Worm (Caenorhabditis elegans): ENCODE results near the gene wip-1.

wip-1 gene

DNA sequence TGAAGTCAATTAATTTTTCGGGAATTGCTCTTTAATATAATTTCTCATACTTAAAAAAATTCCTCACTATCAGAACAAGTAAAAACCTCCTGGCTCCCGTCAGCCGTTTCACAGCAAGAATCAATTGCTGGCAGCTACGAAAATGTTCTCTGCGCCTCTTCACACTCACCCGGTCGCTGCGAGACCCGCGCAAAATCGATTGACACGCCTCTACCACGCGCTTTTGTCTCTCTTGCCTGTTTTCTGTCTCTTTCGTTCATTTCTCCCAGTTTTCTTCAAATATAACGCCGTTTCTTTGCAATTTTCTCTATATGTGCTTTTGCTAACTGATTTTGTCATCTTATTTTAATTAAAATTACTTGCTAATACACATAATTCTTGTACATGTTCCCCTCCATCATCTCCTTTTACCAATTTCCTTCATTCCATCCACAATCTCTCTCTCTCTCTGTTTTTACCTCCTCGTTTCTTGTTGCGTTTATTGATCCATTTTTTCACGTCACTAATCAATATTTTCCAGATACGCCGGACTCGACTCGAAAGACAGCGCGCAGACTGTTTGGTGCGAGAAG is 6.0 kb downstream of the wip-1 start, which contains the start of gene pcf-11 (continued):
- TF ChIP-seq aptf-2 (GFP tag; conservative IDR thresholded peaks at IDR 0.05) (no peak), mcd-1 (GFP tag; IDR thresholded peaks at IDR 0.05) (peak; percentile 36; the same call in 1 of the 2 replicates), attf-6 (GFP tag; IDR thresholded peaks at IDR 0.05) (no peak), F57A8.1 (GFP tag; optimal IDR thresholded peaks at IDR 0.05) (no peak), ceh-40 (GFP tag; IDR thresholded peaks at IDR 0.05) (no peak), F39B2.1 (GFP tag; IDR thresholded peaks at IDR 0.05) (no peak)

DNA sequence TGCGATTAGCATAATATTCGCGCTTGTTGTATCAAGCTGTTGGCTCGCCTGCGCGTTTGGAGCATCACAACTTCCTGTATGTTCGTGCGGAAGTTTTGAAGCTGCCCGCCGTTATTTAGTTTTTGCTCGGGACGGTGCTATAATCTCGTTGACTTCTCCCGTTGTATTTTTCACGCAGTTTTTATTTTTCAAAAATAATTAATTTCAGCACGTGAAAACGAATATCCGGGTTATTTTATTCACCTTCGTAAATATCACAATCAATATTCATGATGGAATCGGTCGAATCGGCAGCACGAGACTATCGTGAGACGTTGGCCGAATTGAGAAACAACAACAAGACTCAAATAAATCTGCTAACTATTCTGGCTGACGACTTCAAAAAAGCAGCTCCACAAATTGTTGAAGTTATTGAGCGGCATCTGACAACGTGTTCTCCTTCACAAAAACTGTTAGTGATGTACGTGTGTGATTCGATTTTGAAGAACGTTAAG is 6.7 kb downstream of the wip-1 start:
- TF ChIP-seq F37B4.10 (GFP tag; IDR thresholded peaks at IDR 0.05) = no peak
- TF ChIP-seq let-607 (tag; optimal IDR thresholded peaks at IDR 0.05) = peak in 1 of 2 experiments; percentile 21
- no peak for TF ChIP-seq snpc-4 (GFP tag; optimal IDR thresholded peaks at IDR 0.05)
- peak in 2 of 4 experiments; percentile 26 to 43 for TF ChIP-seq snpc-4 (tag; optimal IDR thresholded peaks at IDR 0.05)
- no peak for TF ChIP-seq ets-4 (GFP tag; optimal IDR thresholded peaks at IDR 0.05)
- no peak for TF ChIP-seq unc-130 (GFP tag; optimal IDR thresholded peaks at IDR 0.05)
- TF ChIP-seq ceh-100 (GFP tag; IDR thresholded peaks at IDR 0.05) = no peak; the same call in 1 of the 2 replicates
- no peak for TF ChIP-seq lsy-27 (tag; optimal IDR thresholded peaks at IDR 0.05; ENCODE audit: borderline replicate concordance, insufficient read depth)
- TF ChIP-seq repo-1 (tag; optimal IDR thresholded peaks at IDR 0.05) = peak; percentile 62
- TF ChIP-seq tbp1 (GFP tag; optimal IDR thresholded peaks at IDR 0.05) = peak; percentile 48
- TF ChIP-seq B0336.3 (GFP tag; IDR thresholded peaks at IDR 0.05) = no peak; the same call in none of the 2 replicates
- peak; percentile 27 for TF ChIP-seq atf-7 (tag; optimal IDR thresholded peaks at IDR 0.05)
- no peak; the same call in 1 of the 2 replicates for TF ChIP-seq madf-6 (GFP tag; IDR thresholded peaks at IDR 0.05)
- TF ChIP-seq attf-3 (GFP tag; conservative IDR thresholded peaks at IDR 0.05) = peak; percentile 16; the same call in 1 of the 2 replicates
- TF ChIP-seq lin-26 (GFP tag; IDR thresholded peaks at IDR 0.05) = no peak
- TF ChIP-seq xnd-1 (tag; optimal IDR thresholded peaks at IDR 0.05) = no peak
- TF ChIP-seq ztf-22 (GFP tag; optimal IDR thresholded peaks at IDR 0.05) = no peak
- TF ChIP-seq unc-62 (GFP tag; optimal IDR thresholded peaks at IDR 0.05) = no peak
- TF ChIP-seq hlh-12 (tag; optimal IDR thresholded peaks at IDR 0.05) = no peak
- no peak for TF ChIP-seq sdz-38 (tag; optimal IDR thresholded peaks at IDR 0.05)
- TF ChIP-seq bed-2 (GFP tag; IDR thresholded peaks at IDR 0.05) = no peak
- no peak for TF ChIP-seq bed-1 (GFP tag; IDR thresholded peaks at IDR 0.05)
- TF ChIP-seq ceh-91 (GFP tag; IDR thresholded peaks at IDR 0.05) = 0 out of 2 replicates have a peak, but pooled peaks have one; percentile 24
- no peak for TF ChIP-seq ceh-58 (GFP tag; IDR thresholded peaks at IDR 0.05)
- peak; percentile 23 for TF ChIP-seq die-1 (tag; optimal IDR thresholded peaks at IDR 0.05)
- no peak for TF ChIP-seq sea-2 (GFP tag; IDR thresholded peaks at IDR 0.05)
- peak; percentile 90 for TF ChIP-seq ama-1 (optimal IDR thresholded peaks at IDR 0.05)
- TF ChIP-seq ama-1 (GFP tag; optimal IDR thresholded peaks at IDR 0.05) = peak in 1 of 2 experiments; percentile 39
- peak; percentile 5 for TF ChIP-seq T07F8.4 (tag; optimal IDR thresholded peaks at IDR 0.05)
- TF ChIP-seq hsf-1 (GFP tag; IDR thresholded peaks at IDR 0.05) = no peak; the same call in 1 of the 2 replicates
- TF ChIP-seq attf-5 (GFP tag; optimal IDR thresholded peaks at IDR 0.05) = no peak
- TF ChIP-seq chd-7 (tag; optimal IDR thresholded peaks at IDR 0.05) = peak; percentile 27
- peak; percentile 68 for TF ChIP-seq B0035.1 (tag; optimal IDR thresholded peaks at IDR 0.05)
- TF ChIP-seq lag-1 (GFP tag; IDR thresholded peaks at IDR 0.05) = no peak
- peak; percentile 28 for TF ChIP-seq lin-40 (tag; optimal IDR thresholded peaks at IDR 0.05)
- TF ChIP-seq ccch-3 (GFP tag; optimal IDR thresholded peaks at IDR 0.05) = no peak
- peak; percentile 35 for TF ChIP-seq zim-3 (tag; optimal IDR thresholded peaks at IDR 0.05)
- TF ChIP-seq somi-1 (GFP tag; optimal IDR thresholded peaks at IDR 0.05) = no peak
- TF ChIP-seq nhr-80 (tag; optimal IDR thresholded peaks at IDR 0.05) = peak; percentile 9
- peak; percentile 55; the same call in 1 of the 2 replicates for TF ChIP-seq lir-1 (GFP tag; conservative IDR thresholded peaks at IDR 0.05)
- TF ChIP-seq F22D6.2 (tag; optimal IDR thresholded peaks at IDR 0.05) = no peak
- TF ChIP-seq fkh-3 (tag; optimal IDR thresholded peaks at IDR 0.05) = no peak
